Worm (Caenorhabditis elegans) whole organism, L3 larva: ENCODE results near the gene K02E10.5.

Experiments
- ama-1 ChIP-seq: fragments of 150-350 bp; optimal IDR thresholded peaks from 2 replicates; lab custom pipeline; 2018
- ceh-16 ChIP-seq: sonication (generic microtip); optimal IDR thresholded peaks from 2 replicates; lab custom pipeline; 2017; ENCODE audit warnings: missing biosample characterization, missing genetic modification characterization
- egl-27 ChIP-seq: sonication (generic microtip); optimal IDR thresholded peaks from 4 replicates; lab custom pipeline; 2017; ENCODE audit warnings: missing biosample characterization, missing genetic modification reagents, missing genetic modification characterization
- egl-5 ChIP-seq: fragments of 150-350 bp; optimal IDR thresholded peaks from 2 replicates; lab custom pipeline; 2017; ENCODE audit warnings: missing biosample characterization, missing genetic modification reagents, missing genetic modification characterization, inconsistent platforms
- elt-3 ChIP-seq, 3 experiments: fragments of 150-350 bp in 1 of 3; sonication (generic microtip) in 2 of 3; optimal IDR thresholded peaks; 2 replicates in 2 of 3; 4 replicates in 1 of 3; lab custom pipeline; 2014 to 2017; ENCODE audit warnings: missing biosample characterization in 3 of 3, missing genetic modification characterization in 3 of 3
- eor-1 ChIP-seq, 2 experiments: fragments of 150-350 bp; optimal IDR thresholded peaks; 2 replicates each; lab custom pipeline; 2014 to 2018; ENCODE audit warnings: missing biosample characterization in 2 of 2, missing genetic modification characterization in 2 of 2
- nhr-237 ChIP-seq: fragments of 150-350 bp; optimal IDR thresholded peaks from 2 replicates; lab custom pipeline; 2014; ENCODE audit warnings: missing biosample characterization, missing genetic modification characterization
- snpc-4 ChIP-seq: fragments of 150-350 bp; optimal IDR thresholded peaks from 2 replicates; lab custom pipeline; 2014; ENCODE audit warnings: missing biosample characterization, missing genetic modification characterization
- unc-39 ChIP-seq: sonication (generic microtip); optimal IDR thresholded peaks from 4 replicates; lab custom pipeline; 2017; ENCODE audit warnings: missing biosample characterization, missing genetic modification characterization
- ztf-11 ChIP-seq: fragments of 150-350 bp; optimal IDR thresholded peaks from 2 replicates; lab custom pipeline; 2014; ENCODE audit warnings: missing biosample characterization, missing genetic modification characterization

ce11 chrX:2446185-2446584 is 32.5 kb downstream of the K02E10.5 start:
- TF ChIP-seq ceh-16 (tag; lab: Kevin White, UChicago): no peak
- no peak for TF ChIP-seq egl-27
- no peak for TF ChIP-seq elt-3 (tag; optimal IDR thresholded peaks at IDR 0.05; lab: Kevin White, UChicago)
- no peak for TF ChIP-seq ztf-11 (tag; lab: Kevin White, UChicago)
- TF ChIP-seq ama-1 (lab: Kevin White, UChicago): no peak
- no peak for TF ChIP-seq unc-39
- TF ChIP-seq eor-1 (tag; optimal IDR thresholded peaks at IDR 0.05; lab: Kevin White, UChicago): no peak
- TF ChIP-seq snpc-4 (tag; lab: Kevin White, UChicago): no peak
- TF ChIP-seq egl-5 (tag; lab: Kevin White, UChicago): no peak
- no peak for TF ChIP-seq nhr-237
